Fruit fly (Drosophila melanogaster) Kc167 (cell line): Measurements from ENCODE around the gene GNBP1.

Experiments
- Myc ChIP-seq: fragments of >200 bp; optimal IDR thresholded peaks from 2 replicates; lab custom pipeline; 2017; ENCODE audit warnings: missing external identifiers
- Sin3A ChIP-seq: fragments of >200 bp; optimal IDR thresholded peaks from 2 replicates; lab custom pipeline; 2018; ENCODE audit warnings: missing external identifiers
- h ChIP-seq: fragments of >200 bp; optimal IDR thresholded peaks from 3 replicates; lab custom pipeline; 2018; ENCODE audit warnings: missing external identifiers
- insv ChIP-seq: fragments of >200 bp; optimal IDR thresholded peaks from 3 replicates; lab custom pipeline; 2018; ENCODE audit warnings: missing external identifiers
- psq ChIP-seq: fragments of >200 bp; optimal IDR thresholded peaks from 2 replicates; lab custom pipeline; 2017; ENCODE audit warnings: missing external identifiers
- ttk ChIP-seq: sonication (Bioruptor generic); optimal IDR thresholded peaks from 2 replicates; lab custom pipeline; 2017; ENCODE audit warnings: missing external identifiers

Gene GNBP1

dm6 chr3L:18675363-18675866, at the start of gene GNBP1, which contains the start of gene GNBP2:
GNBP1 (plus strand) TSS chr3L:18675800.
GNBP2 (minus strand) TSS chr3L:18675413.
- no peak for TF ChIP-seq psq
- no peak for TF ChIP-seq h
- TF ChIP-seq insv, result no peak
- TF ChIP-seq Sin3A (lab: Kevin White, UChicago), result no peak
- TF ChIP-seq Myc (lab: Kevin White, UChicago), result no peak
- TF ChIP-seq ttk (lab: Kevin White, UChicago), result no peak

DNA sequence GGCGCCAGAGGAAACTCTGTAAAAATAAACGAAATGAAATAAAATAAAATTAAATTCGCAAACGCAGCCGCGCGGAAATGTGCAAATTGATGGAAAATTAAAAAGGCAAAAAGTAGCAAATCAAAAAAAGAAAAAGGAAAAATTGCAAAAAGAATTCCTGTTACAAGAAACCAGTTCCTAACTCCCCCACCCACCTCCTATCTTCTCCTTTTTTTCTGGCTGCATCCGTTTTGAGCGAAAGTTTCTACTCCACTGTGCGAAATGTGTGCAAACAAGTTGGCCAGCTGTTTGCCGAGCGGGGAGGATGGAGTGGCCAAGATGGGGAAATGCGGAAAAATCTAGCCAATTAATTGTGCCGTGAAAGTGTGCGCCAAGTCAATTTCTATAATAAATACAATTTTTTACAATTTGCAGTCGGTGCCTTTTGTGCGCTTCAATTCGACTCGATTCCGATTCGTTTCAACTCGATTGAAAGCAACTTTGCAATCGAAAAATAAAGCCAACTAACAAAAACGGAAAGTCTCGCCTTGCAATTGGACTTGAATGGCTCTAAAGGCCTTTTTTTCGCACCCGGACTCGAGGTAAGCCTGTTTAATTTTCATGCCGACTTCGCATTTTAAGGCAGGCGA, 49.0 kb upstream of the GNBP1 start:
- TF ChIP-seq psq (no peak), h (no peak), Myc (lab: Kevin White, UChicago) (no peak), ttk (lab: Kevin White, UChicago) (no peak), insv (no peak), Sin3A (lab: Kevin White, UChicago) (no peak)

DNA sequence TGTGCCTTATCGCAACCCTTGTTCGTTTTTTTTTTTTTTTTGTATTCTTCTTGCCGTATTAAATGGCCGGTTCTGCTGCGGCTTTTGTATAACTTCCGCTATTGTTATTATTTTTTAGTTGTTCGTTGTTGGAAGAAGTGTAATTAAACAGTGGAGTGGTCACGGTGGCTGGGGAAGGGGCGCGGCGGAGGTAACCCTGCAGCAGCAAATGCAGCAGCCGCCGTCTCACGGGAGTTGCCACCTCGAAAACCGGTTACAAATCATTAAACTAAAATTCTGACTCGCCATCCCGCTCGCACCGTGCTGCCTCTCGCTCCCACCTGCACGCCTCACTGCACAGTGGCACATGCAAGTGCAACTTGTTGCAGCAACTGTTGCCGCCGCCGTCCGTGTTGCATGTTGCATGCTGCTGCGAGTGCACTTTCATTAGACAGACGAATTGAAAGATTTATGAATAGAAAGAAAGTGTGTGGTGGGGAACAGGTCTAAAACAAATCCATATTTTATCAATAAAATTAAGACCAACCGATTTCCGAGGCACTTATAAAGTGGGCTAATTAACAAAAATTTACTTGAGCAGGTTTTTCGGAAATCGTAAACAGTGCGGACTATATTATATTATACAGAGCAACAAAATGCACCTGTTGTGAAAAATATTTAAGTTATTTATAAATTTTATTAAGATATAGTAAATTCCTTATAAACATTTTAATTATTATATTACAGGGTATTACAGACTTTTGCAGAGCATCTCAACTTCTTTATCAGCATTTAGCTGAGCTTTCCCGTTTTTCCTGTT, 47.7 kb upstream of the GNBP1 start:
- TF ChIP-seq Myc (lab: Kevin White, UChicago) (no peak), ttk (lab: Kevin White, UChicago) (no peak), psq (no peak), Sin3A (lab: Kevin White, UChicago) (no peak), insv (no peak), h (no peak)

dm6 chr3L:18628458-18628857, 47.1 kb upstream of the GNBP1 start:
- no peak for TF ChIP-seq Myc (lab: Kevin White, UChicago)
- no peak for TF ChIP-seq psq

- TF ChIP-seq Sin3A (lab: Kevin White, UChicago), result no peak
- no peak for TF ChIP-seq ttk (lab: Kevin White, UChicago)
- no peak for TF ChIP-seq Myc (lab: Kevin White, UChicago)
- no peak for TF ChIP-seq psq
These were observed 45.7 kb upstream of the GNBP1 start for dm6 chr3L:18629874-18630273.

dm6 chr3L:18632187-18632635, 43.4 kb upstream of the GNBP1 start:
- no peak for TF ChIP-seq ttk (lab: Kevin White, UChicago)
- TF ChIP-seq Sin3A (lab: Kevin White, UChicago), result no peak

dm6 chr3L:18633084-18633483, 42.5 kb upstream of the GNBP1 start:
- no peak for TF ChIP-seq insv

- TF ChIP-seq Myc (lab: Kevin White, UChicago), result no peak
- no peak for TF ChIP-seq h
- no peak for TF ChIP-seq ttk (lab: Kevin White, UChicago)
- no peak for TF ChIP-seq Sin3A (lab: Kevin White, UChicago)
- TF ChIP-seq insv, result no peak
- TF ChIP-seq psq, result no peak
These were observed 40.7 kb upstream of the GNBP1 start for dm6 chr3L:18634792-18635471.

DNA sequence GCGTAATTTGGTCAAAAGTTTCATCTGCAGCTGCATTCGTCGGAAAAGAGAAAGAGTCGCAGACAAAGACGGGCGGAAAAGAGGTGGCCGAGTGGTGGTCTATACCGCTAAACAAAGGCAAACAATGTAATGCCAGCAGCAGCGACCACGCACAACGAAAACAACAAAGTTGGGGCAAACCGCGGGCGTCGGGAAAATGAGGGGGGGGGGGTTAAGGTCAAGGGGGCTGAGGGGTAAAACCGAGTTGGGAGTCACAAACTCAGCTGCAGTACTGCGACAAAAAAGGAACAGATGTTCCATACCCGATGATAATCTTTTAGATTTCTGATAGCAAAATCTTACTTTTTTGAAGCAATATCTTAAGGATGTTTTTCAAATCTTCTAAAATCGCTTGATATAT, 38.8 kb upstream of the GNBP1 start:
- TF ChIP-seq insv, result no peak
- TF ChIP-seq Myc (lab: Kevin White, UChicago), result no peak
- TF ChIP-seq Sin3A (lab: Kevin White, UChicago), result no peak
- no peak for TF ChIP-seq ttk (lab: Kevin White, UChicago)
- TF ChIP-seq psq, result no peak
- TF ChIP-seq h, result no peak

DNA sequence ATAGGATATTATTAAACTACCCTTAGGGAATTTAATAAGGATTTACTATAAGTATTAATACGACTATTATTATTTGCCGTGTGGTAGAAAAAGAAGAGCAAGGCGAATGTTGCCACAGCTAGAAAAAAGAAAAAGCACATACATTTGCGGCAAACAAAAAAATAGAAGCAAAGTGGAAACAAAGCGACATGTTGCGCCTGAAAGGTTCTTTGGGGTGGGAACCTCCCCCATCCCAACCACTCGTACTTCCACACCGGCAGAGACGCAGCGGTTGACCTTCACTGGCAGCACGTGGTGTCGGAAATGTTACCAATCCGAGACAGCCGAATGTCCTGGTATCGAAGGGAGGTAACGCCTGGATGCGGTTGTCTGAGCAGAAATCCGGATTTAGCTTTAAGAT, 38.3 kb upstream of the GNBP1 start:
- TF ChIP-seq psq (no peak), ttk (lab: Kevin White, UChicago) (no peak), Sin3A (lab: Kevin White, UChicago) (no peak), h (no peak), insv (no peak), Myc (lab: Kevin White, UChicago) (no peak)

DNA sequence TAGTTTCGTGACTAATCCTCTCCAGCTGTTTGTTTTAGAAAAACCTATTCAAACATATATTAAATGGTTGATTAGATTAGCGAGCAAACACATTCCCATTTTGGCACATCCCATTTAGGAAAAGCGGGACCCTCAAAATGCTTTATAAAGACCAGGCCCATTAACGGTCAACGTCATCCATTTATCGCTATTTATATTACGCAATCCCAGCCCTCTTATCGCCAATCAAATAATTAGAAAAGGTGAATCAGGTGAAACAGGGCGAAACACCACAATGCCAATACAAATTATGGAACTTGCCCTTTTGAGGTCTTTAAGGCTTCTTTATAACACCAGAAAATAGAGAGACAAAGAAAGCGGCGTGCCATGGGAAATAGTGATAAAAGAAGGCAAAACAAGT, 37.6 kb upstream of the GNBP1 start:
- TF ChIP-seq Sin3A (lab: Kevin White, UChicago), result no peak
- TF ChIP-seq psq, result no peak
- no peak for TF ChIP-seq h
- no peak for TF ChIP-seq Myc (lab: Kevin White, UChicago)
- TF ChIP-seq ttk (lab: Kevin White, UChicago), result no peak
- no peak for TF ChIP-seq insv

DNA sequence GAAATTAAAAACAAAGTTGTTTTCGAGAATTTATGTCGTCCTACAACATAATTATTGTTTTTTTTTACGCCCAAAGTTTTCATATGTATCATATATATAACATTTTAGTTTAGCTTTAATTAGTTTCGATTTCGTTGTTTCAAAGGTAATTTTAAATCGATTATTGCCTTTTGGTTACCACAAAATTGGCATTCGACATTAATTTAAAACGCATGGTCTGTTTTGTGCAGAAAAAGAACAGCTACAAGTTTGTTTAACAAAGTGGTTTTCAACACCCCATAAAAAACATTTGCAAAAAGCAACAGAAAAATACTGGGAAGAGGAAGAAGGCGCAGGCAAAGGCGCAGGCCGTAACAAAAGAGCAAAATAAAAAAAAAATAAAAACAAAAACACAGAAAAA, 37.1 kb upstream of the GNBP1 start:
- TF ChIP-seq Sin3A (lab: Kevin White, UChicago), result no peak
